Fruit fly (Drosophila melanogaster) whole organism, embryonic: ENCODE data around the gene CG15160.

Experiments used
- CG10431 ChIP-seq: fragments of 200-800 bp; sonication (Bioruptor generic); optimal IDR thresholded peaks from 3 replicates; lab custom pipeline; 2018; ENCODE audit warnings: missing biosample characterization, mild to moderate bottlenecking, missing genetic modification characterization
- CG12236 ChIP-seq: fragments of 200-800 bp; sonication (Bioruptor generic); optimal IDR thresholded peaks from 2 replicates; lab custom pipeline; 2016; ENCODE audit warnings: missing biosample characterization, missing genetic modification characterization
- CG12659 ChIP-seq: fragments of 200-800 bp; sonication (Bioruptor generic); optimal IDR thresholded peaks from 3 replicates; lab custom pipeline; 2017; ENCODE audit warnings: mild to moderate bottlenecking, missing biosample characterization, missing genetic modification reagents, missing genetic modification characterization
- CG14050 ChIP-seq: fragments of 200-800 bp; sonication (Bioruptor generic); IDR thresholded peaks from 3 replicates; pipeline ENCODE4 v1.3.6; 2022; ENCODE audit warnings: missing biosample characterization, missing genetic modification characterization
- CG14860 ChIP-seq: fragments of 200-800 bp; sonication (Bioruptor generic); IDR thresholded peaks from 3 replicates; pipeline ENCODE4 v1.3.6; 2022; ENCODE audit warnings: missing biosample characterization, missing genetic modification characterization; ENCODE audit not compliant: partially characterized antibody
- CG15011 ChIP-seq: fragments of 200-800 bp; sonication (Bioruptor generic); optimal IDR thresholded peaks from 3 replicates; lab custom pipeline; 2018; ENCODE audit warnings: missing biosample characterization, mild to moderate bottlenecking, missing genetic modification characterization
- CG1602 ChIP-seq: fragments of 200-800 bp; sonication (Bioruptor generic); optimal IDR thresholded peaks from 3 replicates; lab custom pipeline; 2016; ENCODE audit warnings: missing biosample characterization, missing genetic modification characterization
- CG16813 ChIP-seq: fragments of 200-800 bp; sonication (Bioruptor generic); IDR thresholded peaks from 3 replicates; pipeline ENCODE4 v1.3.6; 2022; ENCODE audit warnings: missing biosample characterization, missing genetic modification characterization; ENCODE audit not compliant: partially characterized antibody
- CG17328 ChIP-seq: fragments of 200-800 bp; sonication (Bioruptor generic); IDR thresholded peaks from 2 replicates; pipeline ENCODE4 v1.3.6; 2022; ENCODE audit warnings: missing biosample characterization, missing genetic modification characterization
- CG17361 ChIP-seq: fragments of 200-800 bp; sonication (Bioruptor generic); IDR thresholded peaks from 3 replicates; pipeline ENCODE4 v1.3.6; 2022; ENCODE audit warnings: missing biosample characterization, missing genetic modification characterization
- CG17829 ChIP-seq: fragments of 200-800 bp; optimal IDR thresholded peaks from 2 replicates; lab custom pipeline; 2019; ENCODE audit warnings: missing biosample characterization, mild to moderate bottlenecking, missing genetic modification characterization, moderate library complexity
- CG32532 ChIP-seq: fragments of 200-800 bp; sonication (Bioruptor generic); IDR thresholded peaks from 2 replicates; pipeline ENCODE4 v1.3.6; 2022; ENCODE audit warnings: missing biosample characterization, missing genetic modification characterization
- CG3407 ChIP-seq: fragments of 200-800 bp; sonication (Bioruptor generic); optimal IDR thresholded peaks from 2 replicates; lab custom pipeline; 2018; ENCODE audit warnings: missing biosample characterization, mild to moderate bottlenecking, missing genetic modification characterization
- CG4730 ChIP-seq: fragments of 200-800 bp; sonication (Bioruptor generic); IDR thresholded peaks from 2 replicates; pipeline ENCODE4 v1.3.6; 2022; ENCODE audit warnings: missing biosample characterization, missing genetic modification characterization
- CG4854 ChIP-seq: fragments of 200-800 bp; sonication (Bioruptor generic); optimal IDR thresholded peaks from 2 replicates; lab custom pipeline; 2016; ENCODE audit warnings: missing biosample characterization, missing genetic modification characterization, inconsistent platforms
- CG5953 ChIP-seq: fragments of 200-800 bp; sonication (Bioruptor generic); IDR thresholded peaks from 2 replicates; pipeline ENCODE4 v1.3.6; 2022; ENCODE audit warnings: missing biosample characterization, missing genetic modification characterization
- CG6175 ChIP-seq: fragments of 200-800 bp; sonication (Bioruptor generic); IDR thresholded peaks from 3 replicates; pipeline ENCODE4 v1.3.6; 2022; ENCODE audit warnings: missing biosample characterization, missing genetic modification characterization
- CG7963 ChIP-seq: fragments of 200-800 bp; sonication (Bioruptor generic); IDR thresholded peaks from 3 replicates; pipeline ENCODE4 v1.3.6; 2022; ENCODE audit warnings: missing biosample characterization, missing genetic modification characterization; ENCODE audit not compliant: partially characterized antibody
- CG7987 ChIP-seq: fragments of 200-800 bp; sonication (Bioruptor generic); optimal IDR thresholded peaks from 2 replicates; lab custom pipeline; 2018; ENCODE audit warnings: missing biosample characterization, mild to moderate bottlenecking, missing genetic modification characterization, moderate library complexity
- CG8388 ChIP-seq: fragments of 200-800 bp; sonication (Bioruptor generic); optimal IDR thresholded peaks from 2 replicates; lab custom pipeline; 2019; ENCODE audit warnings: missing biosample characterization, mild to moderate bottlenecking, missing genetic modification characterization, moderate library complexity
- CG8944 ChIP-seq: fragments of 200-800 bp; sonication (Bioruptor generic); optimal IDR thresholded peaks from 3 replicates; lab custom pipeline; 2016; ENCODE audit warnings: missing biosample characterization, missing genetic modification characterization
- CG9817 ChIP-seq: fragments of 200-800 bp; sonication (Bioruptor generic); optimal IDR thresholded peaks from 2 replicates; lab custom pipeline; 2018; ENCODE audit warnings: missing biosample characterization, mild to moderate bottlenecking, missing genetic modification characterization, moderate library complexity
- CHES-1-like ChIP-seq: fragments of 200-800 bp; sonication (Bioruptor generic); optimal IDR thresholded peaks from 2 replicates; lab custom pipeline; 2016; ENCODE audit warnings: missing biosample characterization, missing genetic modification characterization
- CTCF ChIP-seq: fragments of 200-800 bp; sonication (Bioruptor generic); optimal IDR thresholded peaks from 2 replicates; lab custom pipeline; 2017; ENCODE audit warnings: missing biosample characterization, mild to moderate bottlenecking, missing genetic modification characterization, moderate library complexity
- Dad ChIP-seq: fragments of 200-800 bp; sonication (Bioruptor generic); optimal IDR thresholded peaks from 3 replicates; lab custom pipeline; 2016; ENCODE audit warnings: missing biosample characterization, missing genetic modification characterization
- HLH54F ChIP-seq: fragments of 200-800 bp; sonication (Bioruptor generic); optimal IDR thresholded peaks from 3 replicates; lab custom pipeline; 2016; ENCODE audit warnings: missing biosample characterization, missing genetic modification characterization
- Lhr ChIP-seq: fragments of 200-800 bp; sonication (Bioruptor generic); optimal IDR thresholded peaks from 3 replicates; lab custom pipeline; 2017; ENCODE audit warnings: mild to moderate bottlenecking, missing biosample characterization, missing genetic modification reagents, missing genetic modification characterization
- Lim3 ChIP-seq: fragments of 200-800 bp; sonication (Bioruptor generic); IDR thresholded peaks from 2 replicates; pipeline ENCODE4 v1.3.6; 2022; ENCODE audit warnings: missing biosample characterization, missing genetic modification characterization
- Neu2 ChIP-seq: fragments of 200-800 bp; sonication (Bioruptor generic); optimal IDR thresholded peaks from 3 replicates; lab custom pipeline; 2016; ENCODE audit warnings: missing biosample characterization, missing genetic modification characterization, borderline replicate concordance
- Pdp1 ChIP-seq, 2 experiments: fragments of 200-800 bp; sonication (Bioruptor generic); optimal IDR thresholded peaks; 3 replicates each; lab custom pipeline; 2016; ENCODE audit warnings: missing biosample characterization in 2 of 2, missing genetic modification characterization in 2 of 2, mild to moderate bottlenecking in 1 of 2, moderate library complexity in 1 of 2
- Rfx ChIP-seq: fragments of 200-800 bp; sonication (Bioruptor generic); IDR thresholded peaks from 2 replicates; pipeline ENCODE4 v1.3.6; 2022; ENCODE audit warnings: missing biosample characterization, missing genetic modification characterization
- ara ChIP-seq: fragments of 200-800 bp; sonication (Bioruptor generic); IDR thresholded peaks from 2 replicates; pipeline ENCODE4 v1.3.6; 2022; ENCODE audit warnings: missing biosample characterization, missing genetic modification characterization
- bab2 ChIP-seq: fragments of 200-800 bp; sonication (Bioruptor generic); optimal IDR thresholded peaks from 2 replicates; lab custom pipeline; 2016; ENCODE audit warnings: missing biosample characterization, missing genetic modification characterization
- crol ChIP-seq: fragments of 200-800 bp; sonication (Bioruptor generic); IDR thresholded peaks from 2 replicates; pipeline ENCODE4 v1.3.6; 2022; ENCODE audit warnings: missing biosample characterization, missing genetic modification characterization
- da ChIP-seq: fragments of 200-800 bp; sonication (Bioruptor generic); optimal IDR thresholded peaks from 2 replicates; lab custom pipeline; 2016; ENCODE audit warnings: missing biosample characterization, missing genetic modification characterization
- hbn ChIP-seq: fragments of 200-800 bp; sonication (Bioruptor generic); IDR thresholded peaks from 2 replicates; pipeline ENCODE4 v1.3.6; 2022; ENCODE audit warnings: missing biosample characterization, missing genetic modification characterization; ENCODE audit not compliant: partially characterized antibody
- kni ChIP-seq: fragments of 200-800 bp; sonication (Bioruptor generic); optimal IDR thresholded peaks from 3 replicates; lab custom pipeline; 2017; ENCODE audit warnings: mild to moderate bottlenecking, missing biosample characterization, missing genetic modification reagents, missing genetic modification characterization
- mam ChIP-seq: fragments of 200-800 bp; sonication (Bioruptor generic); optimal IDR thresholded peaks from 3 replicates; lab custom pipeline; 2016; ENCODE audit warnings: missing biosample characterization, missing genetic modification characterization
- nerfin-1 ChIP-seq: fragments of 200-800 bp; sonication (Bioruptor generic); optimal IDR thresholded peaks from 3 replicates; lab custom pipeline; 2019; ENCODE audit warnings: missing biosample characterization, mild to moderate bottlenecking, missing genetic modification characterization, moderate library complexity
- nom ChIP-seq: fragments of 200-800 bp; sonication (Bioruptor generic); optimal IDR thresholded peaks from 2 replicates; lab custom pipeline; 2017; ENCODE audit warnings: missing biosample characterization, missing genetic modification characterization, mild to moderate bottlenecking, moderate library complexity, missing genetic modification reagents
- peb ChIP-seq: fragments of 200-800 bp; sonication (Bioruptor generic); IDR thresholded peaks from 2 replicates; pipeline ENCODE4 v1.3.6; 2022; ENCODE audit warnings: missing biosample characterization, missing genetic modification characterization
- pum ChIP-seq: fragments of 200-800 bp; sonication (Bioruptor generic); optimal IDR thresholded peaks from 2 replicates; lab custom pipeline; 2016; ENCODE audit warnings: missing biosample characterization, missing genetic modification characterization
- run ChIP-seq: fragments of 200-800 bp; sonication (Bioruptor generic); optimal IDR thresholded peaks from 3 replicates; lab custom pipeline; 2018; ENCODE audit warnings: missing biosample characterization, mild to moderate bottlenecking, missing genetic modification characterization
- sc ChIP-seq, 3 experiments: fragments of >200 bp in 2 of 3; fragments of 200-800 bp in 1 of 3; sonication (Bioruptor generic) in 1 of 3; optimal IDR thresholded peaks; 2 replicates in 2 of 3; 3 replicates in 1 of 3; lab custom pipeline; 2017; ENCODE audit warnings: mild to moderate bottlenecking in 1 of 3, missing biosample characterization in 1 of 3, missing genetic modification characterization in 1 of 3, missing genetic modification reagents in 1 of 3
- sd ChIP-seq: fragments of 200-800 bp; sonication (Bioruptor generic); optimal IDR thresholded peaks from 3 replicates; lab custom pipeline; 2018; ENCODE audit warnings: missing biosample characterization, mild to moderate bottlenecking, missing genetic modification characterization, moderate library complexity
- sima ChIP-seq: fragments of 200-800 bp; sonication (Bioruptor generic); optimal IDR thresholded peaks from 2 replicates; lab custom pipeline; 2016; ENCODE audit warnings: missing biosample characterization, missing genetic modification characterization
- sr ChIP-seq: fragments of 200-800 bp; sonication (Bioruptor generic); IDR thresholded peaks from 3 replicates; pipeline ENCODE4 v1.3.6; 2022; ENCODE audit warnings: missing biosample characterization, missing genetic modification characterization
- wor ChIP-seq: fragments of 200-800 bp; sonication (Bioruptor generic); IDR thresholded peaks from 2 replicates; pipeline ENCODE4 v1.3.6; 2022; ENCODE audit warnings: missing biosample characterization, missing genetic modification characterization
- yki ChIP-seq: fragments of >200 bp; optimal IDR thresholded peaks from 3 replicates; lab custom pipeline; 2018
- zen2 ChIP-seq: fragments of 200-800 bp; sonication (Bioruptor generic); IDR thresholded peaks from 3 replicates; pipeline ENCODE4 v1.3.6; 2022; ENCODE audit warnings: missing biosample characterization, missing genetic modification characterization; ENCODE audit not compliant: partially characterized antibody

CG15160 gene

dm6 chr2L:18590100-18590941, at the start of gene CG15160, which contains the start of gene Pde11 (continued):
- TF ChIP-seq CG8388 (no peak), HLH54F (GFP tag; lab: Kevin White, UChicago) (peak; percentile 47), hbn (GFP tag; lab: Robert Waterston, UW) (peak; percentile 92), bab2 (no peak), CG14050 (GFP tag; lab: Robert Waterston, UW) (no peak), pum (GFP tag; lab: Kevin White, UChicago) (peak; percentile 19), CG6175 (GFP tag; lab: Robert Waterston, UW) (no peak), CTCF (GFP tag; lab: Kevin White, UChicago) (peak; percentile 44), Lim3 (GFP tag; lab: Robert Waterston, UW) (no peak), CG16813 (GFP tag; lab: Robert Waterston, UW) (peak; percentile 100), zen2 (GFP tag; lab: Robert Waterston, UW) (peak; percentile 94), Lhr (peak; percentile 78), peb (GFP tag; lab: Robert Waterston, UW) (no peak), CG15011 (no peak), nerfin-1 (tag; lab: Kevin White, UChicago) (no peak), CG8944 (no peak), ara (no peak), CG7987 (GFP tag; lab: Kevin White, UChicago) (peak; percentile 39), CG17328 (GFP tag; lab: Robert Waterston, UW) (no peak), CG4730 (no peak), wor (GFP tag; lab: Robert Waterston, UW) (no peak), CG17361 (GFP tag; lab: Robert Waterston, UW) (peak; percentile 75), Pdp1 (GFP tag; optimal IDR thresholded peaks at IDR 0.05; lab: Kevin White, UChicago) (no peak), yki (lab: Kevin White, UChicago) (no peak), sr (GFP tag; lab: Robert Waterston, UW) (no peak), Dad (GFP tag; lab: Kevin White, UChicago) (peak; percentile 40), da (GFP tag; lab: Kevin White, UChicago) (no peak), CG10431 (GFP tag; lab: Kevin White, UChicago) (no peak), Neu2 (GFP tag; lab: Kevin White, UChicago) (no peak), CG12236 (GFP tag; lab: Kevin White, UChicago) (no peak), sd (tag; lab: Kevin White, UChicago) (no peak), CG1602 (GFP tag; lab: Kevin White, UChicago) (peak; percentile 32), nom (GFP tag; lab: Kevin White, UChicago) (no peak), CG12659 (GFP tag; lab: Kevin White, UChicago) (peak; percentile 70), CG9817 (tag; lab: Kevin White, UChicago) (no peak), CG3407 (no peak), CHES-1-like (peak; percentile 18), run (tag; lab: Kevin White, UChicago) (no peak), crol (GFP tag; lab: Robert Waterston, UW) (no peak), Rfx (peak; percentile 72), mam (GFP tag; lab: Kevin White, UChicago) (peak; percentile 50), CG14860 (peak; percentile 99), CG7963 (GFP tag; lab: Robert Waterston, UW) (peak; percentile 99), kni (GFP tag; lab: Kevin White, UChicago) (no peak), CG4854 (GFP tag; lab: Kevin White, UChicago) (no peak), sc (optimal IDR thresholded peaks at IDR 0.05; lab: Kevin White, UChicago) (no peak), sc (GFP tag; optimal IDR thresholded peaks at IDR 0.05; lab: Kevin White, UChicago) (no peak), CG5953 (GFP tag; lab: Robert Waterston, UW) (no peak), sima (GFP tag; lab: Kevin White, UChicago) (no peak), CG32532 (peak; percentile 60; the same call in 1 of the 2 replicates), CG17829 (tag; lab: Kevin White, UChicago) (peak; percentile 54)
